Worm (Caenorhabditis elegans): ENCODE results near the gene nas-38.

The nas-38 gene

ce11 chrX:571367-571766 is 13.4 kb downstream of the nas-38 start:
- TF ChIP-seq dmd-4 (tag; optimal IDR thresholded peaks at IDR 0.05; ENCODE audit: borderline replicate concordance) (no peak), ceh-18 (tag; optimal IDR thresholded peaks at IDR 0.05) (no peak), hlh-30 (tag; optimal IDR thresholded peaks at IDR 0.05; ENCODE audit: insufficient read depth) (no peak), unc-55 (GFP tag; optimal IDR thresholded peaks at IDR 0.05) (no peak), ceh-34 (tag; optimal IDR thresholded peaks at IDR 0.05) (no peak), dve-1 (tag; optimal IDR thresholded peaks at IDR 0.05) (no peak), unc-42 (tag; optimal IDR thresholded peaks at IDR 0.05) (no peak), sox-4 (tag; optimal IDR thresholded peaks at IDR 0.05) (no peak), lin-11 (tag; optimal IDR thresholded peaks at IDR 0.05) (no peak), pqm-1 (tag; optimal IDR thresholded peaks at IDR 0.05) (no peak), fkh-10 (GFP tag; optimal IDR thresholded peaks at IDR 0.05) (no peak), K02D7.2 (tag; optimal IDR thresholded peaks at IDR 0.05) (no peak), sdc-2 (tag; optimal IDR thresholded peaks at IDR 0.05) (no peak), syd-9 (tag; optimal IDR thresholded peaks at IDR 0.05) (no peak), K09A11.1 (tag; optimal IDR thresholded peaks at IDR 0.05; ENCODE audit: insufficient read depth) (no peak), tbx-2 (tag; optimal IDR thresholded peaks at IDR 0.05) (no peak)

DNA sequence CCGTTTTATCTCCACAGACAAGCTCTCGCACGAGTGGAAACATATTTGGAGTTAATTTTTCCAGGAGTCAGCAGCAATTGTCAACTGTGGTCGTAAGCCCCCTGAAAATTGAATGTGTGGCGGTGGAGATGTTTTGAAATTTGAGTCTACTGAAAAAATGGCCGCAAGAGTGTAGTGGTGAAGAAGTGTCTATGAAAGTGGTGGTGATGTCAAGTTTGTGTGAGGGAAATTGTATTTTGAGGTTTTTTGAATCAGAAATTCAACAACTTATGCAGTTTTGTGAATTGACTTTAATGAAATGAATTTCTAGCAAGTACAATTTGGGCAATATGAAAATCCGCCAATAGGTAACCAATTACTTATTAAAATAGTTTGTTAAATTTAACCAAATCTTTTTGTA is 14.6 kb downstream of the nas-38 start, which contains the start of gene mrp-2:
Gene mrp-2, minus strand, starts transcription at position 101 of the 400 bp plus-strand sequence.
- no peak for TF ChIP-seq madf-2 (tag; optimal IDR thresholded peaks at IDR 0.05)
- TF ChIP-seq rnt-1 (tag; optimal IDR thresholded peaks at IDR 0.05) = no peak
- no peak for TF ChIP-seq lin-11 (tag; optimal IDR thresholded peaks at IDR 0.05)

DNA sequence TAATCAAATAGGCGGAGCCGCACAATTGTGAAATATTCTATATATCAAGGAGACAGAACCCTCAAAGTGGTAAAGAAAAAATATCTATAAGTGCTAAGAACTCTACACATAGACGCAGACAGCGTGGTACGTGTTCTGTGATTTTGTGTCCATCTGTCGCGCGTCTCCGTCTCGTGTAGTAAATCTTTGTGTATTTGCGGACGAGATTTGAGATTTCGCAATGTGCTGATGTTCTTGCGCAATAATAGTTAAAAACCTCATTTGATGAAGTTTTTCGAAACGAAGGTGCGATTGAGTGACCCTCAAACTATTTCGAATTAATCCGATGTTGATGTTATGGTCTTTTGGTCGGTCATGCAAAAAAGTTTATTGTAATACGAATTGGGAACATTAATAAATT is 15.3 kb downstream of the nas-38 start:
- no peak for TF ChIP-seq ama-1 (optimal IDR thresholded peaks at IDR 0.05)
- TF ChIP-seq ref-2 (tag; optimal IDR thresholded peaks at IDR 0.05) = no peak
- TF ChIP-seq nhr-232 (tag; optimal IDR thresholded peaks at IDR 0.05) = no peak
- TF ChIP-seq hlh-15 (tag; optimal IDR thresholded peaks at IDR 0.05) = no peak
- no peak for TF ChIP-seq pat-9 (tag; optimal IDR thresholded peaks at IDR 0.05)
- TF ChIP-seq sox-2 (GFP tag; IDR thresholded peaks at IDR 0.05) = no peak
- no peak for TF ChIP-seq unc-42 (tag; optimal IDR thresholded peaks at IDR 0.05)
- no peak for TF ChIP-seq ceh-22 (tag; optimal IDR thresholded peaks at IDR 0.05)
- TF ChIP-seq tbx-7 (tag; optimal IDR thresholded peaks at IDR 0.05) = no peak
- TF ChIP-seq elt-4 (tag; optimal IDR thresholded peaks at IDR 0.05) = no peak
- TF ChIP-seq ceh-6 (GFP tag; optimal IDR thresholded peaks at IDR 0.05) = no peak
- TF ChIP-seq nfya-1 (tag; optimal IDR thresholded peaks at IDR 0.05) = no peak
- TF ChIP-seq pax-1 (tag; optimal IDR thresholded peaks at IDR 0.05) = no peak
- no peak for TF ChIP-seq mec-3 (tag; optimal IDR thresholded peaks at IDR 0.05; ENCODE audit: borderline replicate concordance)
- TF ChIP-seq unc-55 (GFP tag; optimal IDR thresholded peaks at IDR 0.05) = no peak
- no peak for TF ChIP-seq unc-3 (GFP tag; conservative IDR thresholded peaks at IDR 0.05)
- no peak for TF ChIP-seq unc-3 (tag; optimal IDR thresholded peaks at IDR 0.05)
- no peak for TF ChIP-seq eyg-1 (tag; optimal IDR thresholded peaks at IDR 0.05)

- TF ChIP-seq unc-55 (GFP tag; optimal IDR thresholded peaks at IDR 0.05) (no peak), unc-3 (GFP tag; conservative IDR thresholded peaks at IDR 0.05) (no peak), unc-3 (tag; optimal IDR thresholded peaks at IDR 0.05) (no peak), ama-1 (optimal IDR thresholded peaks at IDR 0.05) (no peak), rnt-1 (tag; optimal IDR thresholded peaks at IDR 0.05) (no peak), ceh-22 (tag; optimal IDR thresholded peaks at IDR 0.05) (no peak), zip-5 (tag; optimal IDR thresholded peaks at IDR 0.05) (no peak), ref-2 (tag; optimal IDR thresholded peaks at IDR 0.05) (no peak), T23F11.4 (GFP tag; optimal IDR thresholded peaks at IDR 0.05) (no peak), npax-4 (tag; optimal IDR thresholded peaks at IDR 0.05) (no peak), ceh-45 (GFP tag; IDR thresholded peaks at IDR 0.05) (no peak), hlh-6 (tag; optimal IDR thresholded peaks at IDR 0.05) (no peak)
These were observed 17.1 kb downstream of the nas-38 start for ce11 chrX:575084-575483.
